Fruit fly (Drosophila melanogaster) S2 (cell line): ENCODE data around the gene CG42685.

Source experiments
- CG8478 ChIP-seq: fragments of >200 bp; optimal IDR thresholded peaks from 2 replicates; lab custom pipeline; 2018
- CTCF ChIP-seq, 2 experiments: fragments of >200 bp; optimal IDR thresholded peaks; 2 replicates each; lab custom pipeline; 2018

Gene CG42685

DNA sequence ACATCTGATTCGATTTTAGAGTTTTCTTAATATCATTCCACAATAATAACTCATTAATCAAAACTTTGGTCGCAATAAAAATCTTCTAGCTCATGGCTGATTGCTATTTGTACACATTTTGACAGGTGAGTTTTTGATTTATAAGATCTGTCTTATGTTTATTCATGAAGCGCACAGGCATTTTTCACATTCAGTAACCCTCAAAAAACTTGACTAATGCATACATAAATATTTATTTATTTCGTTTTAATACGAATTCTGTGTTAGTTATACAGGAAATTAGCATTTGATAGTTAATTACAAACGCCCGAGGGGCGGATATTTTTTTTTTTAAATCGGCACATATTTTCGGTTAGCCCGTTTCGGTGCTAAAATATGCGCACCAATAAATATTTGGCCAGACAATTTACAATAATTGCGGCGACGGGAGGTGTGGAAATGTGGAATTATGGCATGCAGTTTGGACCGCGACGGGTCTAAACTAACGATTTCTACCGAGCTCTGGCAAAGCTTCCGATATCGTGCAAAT lies 49.5 kb downstream of the CG42685 start:
- TF ChIP-seq CG8478 (no peak), CTCF (optimal IDR thresholded peaks at IDR 0.05; lab: Kevin White, UChicago) (no peak)

DNA sequence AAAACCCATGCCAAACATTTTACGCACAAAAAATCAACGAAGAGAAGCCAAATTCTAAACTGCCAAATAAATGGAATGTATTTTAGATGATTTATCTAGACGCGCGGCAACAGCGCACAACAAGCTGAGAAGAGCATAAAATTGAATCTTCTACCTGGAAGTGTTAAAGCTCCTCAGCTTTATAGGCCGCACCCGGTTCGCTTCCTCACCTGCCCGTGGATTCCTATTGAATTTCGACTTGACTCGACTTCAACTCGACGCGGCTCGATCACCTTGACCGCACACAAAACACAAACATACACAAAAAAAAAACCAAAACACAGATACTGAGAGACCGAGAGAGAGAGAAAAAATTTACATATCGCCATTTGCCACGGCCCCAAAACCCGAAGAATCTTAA lies 50.4 kb downstream of the CG42685 start:
- TF ChIP-seq CG8478 (no peak), CTCF (optimal IDR thresholded peaks at IDR 0.05; lab: Kevin White, UChicago) (no peak)

DNA sequence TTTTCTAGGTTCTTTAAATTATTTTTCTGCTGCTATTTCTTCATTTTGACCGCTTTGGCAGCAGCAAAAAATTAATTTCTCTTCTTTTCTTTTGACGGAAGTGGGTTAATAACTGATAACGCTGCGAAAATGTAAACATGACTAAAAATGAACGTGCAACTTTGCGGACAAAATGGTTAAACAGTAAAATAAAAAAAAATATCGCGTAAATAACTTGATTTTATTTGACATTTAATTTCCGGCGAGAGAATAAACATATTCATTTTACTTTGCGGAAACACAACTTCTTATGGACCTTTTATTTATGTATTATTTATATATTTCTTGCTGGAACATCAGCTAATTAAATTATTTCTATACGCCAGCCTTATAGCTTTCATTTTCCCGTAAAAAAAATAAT lies 53.3 kb downstream of the CG42685 start:
- TF ChIP-seq CTCF (optimal IDR thresholded peaks at IDR 0.05; lab: Kevin White, UChicago) (no peak), CG8478 (no peak)
